Fruit fly (Drosophila melanogaster) whole organism, prepupa: ENCODE measurements around the gene Rpn11.

ENCODE experiments used
- CG11294 ChIP-seq: fragments of 200-800 bp; sonication (Bioruptor generic); IDR thresholded peaks from 2 replicates; pipeline ENCODE4 v1.3.6; 2022; ENCODE audit warnings: missing biosample characterization, missing genetic modification characterization
- CG15336 ChIP-seq: fragments of 200-800 bp; sonication (Bioruptor generic); IDR thresholded peaks from 2 replicates; pipeline ENCODE4 v1.3.6; 2022; ENCODE audit warnings: missing biosample characterization, missing genetic modification characterization
- CG1621 ChIP-seq: fragments of 200-800 bp; sonication (Bioruptor generic); optimal IDR thresholded peaks from 3 replicates; lab custom pipeline; 2018; ENCODE audit warnings: missing biosample characterization, mild to moderate bottlenecking, missing genetic modification characterization
- CG16779 ChIP-seq: fragments of 200-800 bp; sonication (Bioruptor generic); optimal IDR thresholded peaks from 3 replicates; lab custom pipeline; 2017; ENCODE audit warnings: missing biosample characterization, mild to moderate bottlenecking, missing genetic modification characterization
- CG3032 ChIP-seq: fragments of 200-800 bp; optimal IDR thresholded peaks from 2 replicates; lab custom pipeline; 2019; ENCODE audit warnings: missing biosample characterization, mild to moderate bottlenecking, missing genetic modification characterization, moderate library complexity
- CG34406 ChIP-seq: fragments of 200-800 bp; sonication (Bioruptor generic); optimal IDR thresholded peaks from 3 replicates; lab custom pipeline; 2016; ENCODE audit warnings: missing biosample characterization, missing genetic modification characterization
- CG3919 ChIP-seq: fragments of 200-800 bp; sonication (Bioruptor generic); optimal IDR thresholded peaks from 3 replicates; lab custom pipeline; 2016; ENCODE audit warnings: missing biosample characterization, missing genetic modification characterization
- CG4318 ChIP-seq: fragments of 200-800 bp; sonication (Bioruptor generic); optimal IDR thresholded peaks from 3 replicates; lab custom pipeline; 2017; ENCODE audit warnings: missing biosample characterization, mild to moderate bottlenecking, missing genetic modification characterization
- CG6276 ChIP-seq: fragments of 200-800 bp; sonication (Bioruptor generic); optimal IDR thresholded peaks from 2 replicates; lab custom pipeline; 2017; ENCODE audit warnings: missing biosample characterization, mild to moderate bottlenecking, missing genetic modification characterization
- CG6854 ChIP-seq: fragments of 200-800 bp; sonication (Bioruptor generic); optimal IDR thresholded peaks from 2 replicates; lab custom pipeline; 2017; ENCODE audit warnings: missing biosample characterization, mild to moderate bottlenecking, missing genetic modification characterization
- CG8119 ChIP-seq: fragments of 200-800 bp; sonication (Bioruptor generic); IDR thresholded peaks from 3 replicates; pipeline ENCODE4 v1.3.6; 2022; ENCODE audit warnings: missing biosample characterization, missing genetic modification characterization
- CG8319 ChIP-seq: fragments of 200-800 bp; sonication (Bioruptor generic); optimal IDR thresholded peaks from 3 replicates; lab custom pipeline; 2016; ENCODE audit warnings: missing biosample characterization, missing genetic modification characterization
- CG9139 ChIP-seq: fragments of 200-800 bp; sonication (Bioruptor generic); optimal IDR thresholded peaks from 3 replicates; lab custom pipeline; 2017; ENCODE audit warnings: missing biosample characterization, mild to moderate bottlenecking, missing genetic modification characterization
- Eip75B ChIP-seq: fragments of 200-800 bp; sonication (Bioruptor generic); optimal IDR thresholded peaks from 3 replicates; lab custom pipeline; 2016; ENCODE audit warnings: missing biosample characterization, missing genetic modification characterization
- Eip78C ChIP-seq: fragments of 200-800 bp; sonication (Bioruptor generic); peaks from one replicate; lab custom pipeline; 2016; ENCODE audit warnings: missing biosample characterization, missing genetic modification characterization
- Hr39 ChIP-seq: fragments of 200-800 bp; sonication (Bioruptor generic); optimal IDR thresholded peaks from 2 replicates; lab custom pipeline; 2016; ENCODE audit warnings: missing biosample characterization, missing genetic modification characterization
- Sox14 ChIP-seq: fragments of 200-800 bp; sonication (Bioruptor generic); optimal IDR thresholded peaks from 3 replicates; lab custom pipeline; 2016; ENCODE audit warnings: missing biosample characterization, missing genetic modification characterization
- Sox15 ChIP-seq: fragments of 200-800 bp; sonication (Bioruptor generic); optimal IDR thresholded peaks from 3 replicates; lab custom pipeline; 2016; ENCODE audit warnings: missing biosample characterization, missing genetic modification characterization
- dsx ChIP-seq: fragments of 200-800 bp; optimal IDR thresholded peaks from 3 replicates; lab custom pipeline; 2019; ENCODE audit warnings: missing biosample characterization, mild to moderate bottlenecking, missing genetic modification characterization, moderate library complexity; ENCODE audit not compliant: poor library complexity, severe bottlenecking
- eg ChIP-seq: fragments of 200-800 bp; sonication (Bioruptor generic); IDR thresholded peaks from 3 replicates; pipeline ENCODE4 v1.3.6; 2022; ENCODE audit warnings: missing biosample characterization, missing genetic modification characterization
- esn ChIP-seq: fragments of 200-800 bp; sonication (Bioruptor generic); optimal IDR thresholded peaks from 2 replicates; lab custom pipeline; 2016; ENCODE audit warnings: missing biosample characterization, mild to moderate bottlenecking, missing genetic modification characterization, moderate library complexity
- fd59A ChIP-seq: fragments of 200-800 bp; sonication (Bioruptor generic); optimal IDR thresholded peaks from 2 replicates; lab custom pipeline; 2017; ENCODE audit warnings: missing biosample characterization, mild to moderate bottlenecking, missing genetic modification characterization, missing genetic modification reagents
- fkh ChIP-seq: fragments of 200-800 bp; sonication (Bioruptor generic); optimal IDR thresholded peaks from 3 replicates; lab custom pipeline; 2017; ENCODE audit warnings: missing biosample characterization, mild to moderate bottlenecking, missing genetic modification characterization, moderate library complexity
- lz ChIP-seq: fragments of 200-800 bp; sonication (Bioruptor generic); optimal IDR thresholded peaks from 3 replicates; lab custom pipeline; 2016; ENCODE audit warnings: missing biosample characterization, missing genetic modification characterization
- ss ChIP-seq, 2 experiments: fragments of 200-800 bp; sonication (Bioruptor generic); optimal IDR thresholded peaks; 2 replicates in 1 of 2; 3 replicates in 1 of 2; lab custom pipeline; 2017 to 2018; ENCODE audit warnings: mild to moderate bottlenecking in 2 of 2, missing biosample characterization in 2 of 2, missing genetic modification characterization in 2 of 2, moderate library complexity in 1 of 2
- svp ChIP-seq: fragments of 200-800 bp; sonication (Bioruptor generic); peaks from one replicate; lab custom pipeline; 2016; ENCODE audit warnings: missing biosample characterization, missing genetic modification characterization
- topi ChIP-seq: fragments of 200-800 bp; sonication (Bioruptor generic); optimal IDR thresholded peaks from 3 replicates; lab custom pipeline; 2016; ENCODE audit warnings: missing biosample characterization, missing genetic modification characterization
- vri ChIP-seq: fragments of 200-800 bp; sonication (Bioruptor generic); optimal IDR thresholded peaks from 3 replicates; lab custom pipeline; 2016; ENCODE audit warnings: missing biosample characterization, mild to moderate bottlenecking, missing genetic modification characterization

The Rpn11 gene

DNA sequence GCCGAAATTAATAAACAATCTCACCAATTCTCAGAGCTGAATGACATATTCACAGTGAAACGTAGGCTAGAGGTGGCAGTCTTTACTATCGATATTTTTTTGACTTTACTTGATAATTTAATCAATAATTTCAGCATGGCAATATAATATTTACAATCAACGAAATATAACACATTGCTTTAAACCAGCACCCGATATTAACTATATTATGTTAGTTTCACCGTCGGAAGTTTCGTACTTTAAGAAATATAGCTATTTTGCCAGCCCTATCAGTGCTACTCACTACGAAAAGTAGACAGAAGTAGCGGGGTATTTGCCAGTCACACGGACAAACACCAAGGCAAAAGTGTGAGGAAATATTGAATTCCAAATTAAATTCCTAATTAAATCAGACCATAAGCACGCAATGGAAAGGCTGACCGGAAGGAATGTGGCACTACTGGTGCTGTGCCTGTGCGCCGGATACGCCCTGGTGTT lies 48.8 kb downstream of the Rpn11 start, which contains the start of the genes CG31917, Tfb5 and SelT (continued):
- TF ChIP-seq Eip75B (GFP tag; lab: Kevin White, UChicago): no peak
- TF ChIP-seq vri: no peak
- TF ChIP-seq, all 60 proteins: peak for 20

DNA sequence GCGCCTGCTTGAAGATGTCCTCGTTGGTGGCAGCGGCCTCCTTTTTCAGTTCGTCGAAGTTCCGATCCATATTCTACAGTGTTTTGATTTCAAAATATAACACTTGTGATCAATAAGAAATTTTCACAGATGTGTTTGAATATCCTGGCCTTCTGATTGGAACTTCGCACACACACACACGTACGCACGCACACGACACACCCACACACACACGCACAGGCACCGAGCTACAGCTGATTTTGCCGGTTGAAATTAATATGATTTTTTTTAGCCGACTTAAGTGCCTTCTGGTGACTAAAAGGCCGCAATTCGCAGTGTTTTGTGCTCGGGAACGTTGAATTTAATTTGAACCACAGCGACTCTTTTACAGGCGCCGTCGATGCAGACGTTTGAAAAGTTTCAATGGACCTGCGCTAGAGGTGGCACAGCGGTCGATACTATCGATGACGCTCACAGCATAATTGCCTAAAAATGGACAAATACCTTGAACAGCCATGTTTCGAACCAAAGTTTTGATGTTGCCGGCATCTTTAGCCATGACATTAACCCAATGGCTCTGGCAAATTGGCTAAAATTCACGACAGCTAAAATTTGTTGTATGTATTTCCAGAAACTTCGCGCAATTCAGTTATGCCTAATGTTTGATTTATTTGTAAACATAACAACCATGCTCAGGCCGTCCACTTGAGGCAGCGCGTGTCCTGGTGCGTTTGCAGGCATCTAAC lies 50.1 kb downstream of the Rpn11 start, which contains the start of gene Rtnl1:
Gene Rtnl1, minus strand, starts transcription at position 415 of the 725 bp plus-strand sequence.
- TF ChIP-seq CG8319 (no peak), topi (peak; percentile 12), vri (peak; percentile 30), CG11294 (GFP tag; lab: Robert Waterston, UW) (no peak), CG15336 (GFP tag; lab: Robert Waterston, UW) (0 out of 2 replicates have a peak, but pooled peaks have one; percentile 14), Sox15 (no peak), esn (GFP tag; lab: Kevin White, UChicago) (peak; percentile 54), eg (GFP tag; lab: Robert Waterston, UW) (no peak), CG3032 (tag; lab: Kevin White, UChicago) (peak; percentile 17), Sox14 (GFP tag; lab: Kevin White, UChicago) (peak; percentile 23), CG6276 (no peak), Eip78C (GFP tag; lab: Kevin White, UChicago) (peak; percentile 79), Hr39 (GFP tag; lab: Kevin White, UChicago) (no peak), fd59A (no peak), CG8119 (no peak), svp (GFP tag; lab: Kevin White, UChicago) (no peak), dsx (peak; percentile 4), CG3919 (GFP tag; lab: Kevin White, UChicago) (peak; percentile 21), CG4318 (GFP tag; lab: Kevin White, UChicago) (no peak), fkh (GFP tag; lab: Kevin White, UChicago) (no peak), ss (GFP tag; optimal IDR thresholded peaks at IDR 0.05; lab: Kevin White, UChicago) (peak in 1 of 2 experiments; percentile 42), CG16779 (tag; lab: Kevin White, UChicago) (peak; percentile 1), CG1621 (tag; lab: Kevin White, UChicago) (peak; percentile 2), CG9139 (GFP tag; lab: Kevin White, UChicago) (no peak), CG6854 (GFP tag; lab: Kevin White, UChicago) (peak; percentile 54), CG34406 (GFP tag; lab: Kevin White, UChicago) (no peak), lz (GFP tag; lab: Kevin White, UChicago) (peak; percentile 35)
- TF ChIP-seq, all 60 proteins: peak for 14
